Worm (Caenorhabditis elegans): ENCODE measurements around the gene F25B3.4.

F25B3.4 gene

DNA sequence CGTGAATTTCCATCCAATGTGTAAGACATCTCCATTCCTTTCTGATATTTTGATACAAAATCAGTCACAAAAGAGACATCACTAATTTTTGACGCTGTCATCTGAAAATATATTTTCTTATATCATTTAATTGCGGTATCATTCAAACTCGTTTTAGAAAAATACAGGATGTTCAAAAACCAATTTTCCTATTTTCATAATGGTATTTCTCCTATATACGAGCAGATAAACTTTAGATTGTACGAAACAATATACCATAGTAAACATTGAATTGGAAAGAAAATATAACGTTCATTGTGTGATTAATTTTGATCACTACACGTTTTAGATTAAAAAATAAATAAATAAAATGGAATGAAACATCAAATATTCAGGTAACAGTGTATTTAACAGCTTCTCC, 27.1 kb downstream of the F25B3.4 start, which contains the start of gene C50F4.16:
C50F4.16 (minus strand) TSS at position 101 of the 400 bp plus-strand sequence.
- no peak for TF ChIP-seq unc-62 (GFP tag; optimal IDR thresholded peaks at IDR 0.05)
- no peak for TF ChIP-seq nhr-25 (tag; optimal IDR thresholded peaks at IDR 0.05)
- TF ChIP-seq ama-1 (optimal IDR thresholded peaks at IDR 0.05), result no peak
- TF ChIP-seq egl-5 (tag; optimal IDR thresholded peaks at IDR 0.05), result no peak
- no peak for TF ChIP-seq mml-1 (tag; optimal IDR thresholded peaks at IDR 0.05)

DNA sequence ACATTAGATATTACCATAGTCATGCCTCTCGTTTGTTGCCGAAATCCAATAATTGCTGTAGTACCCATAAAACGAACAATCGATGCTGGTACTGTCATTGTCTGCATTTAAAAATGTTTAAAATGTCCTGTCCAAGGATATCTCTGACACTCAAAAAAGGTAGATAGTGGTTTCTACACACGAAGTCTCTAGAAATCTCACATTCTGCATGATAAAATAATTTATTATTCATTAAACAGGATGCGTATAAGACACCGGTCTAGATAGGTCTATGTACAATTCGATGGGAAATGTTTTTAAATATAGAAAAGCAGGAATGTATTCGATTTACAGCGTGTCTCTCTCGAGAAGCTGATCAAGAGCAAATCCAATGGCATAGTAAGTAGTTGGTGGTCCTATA, 29.0 kb downstream of the F25B3.4 start, which contains the start of gene C50F4.12:
C50F4.12 (minus strand) TSS at position 101 of the 400 bp plus-strand sequence.
- TF ChIP-seq nhr-67 (tag; optimal IDR thresholded peaks at IDR 0.05) (no peak), mml-1 (tag; optimal IDR thresholded peaks at IDR 0.05) (no peak), ztf-4 (tag; optimal IDR thresholded peaks at IDR 0.05) (no peak), nhr-43 (tag; optimal IDR thresholded peaks at IDR 0.05; ENCODE audit: poor library complexity, severe bottlenecking) (no peak), pqm-1 (tag; optimal IDR thresholded peaks at IDR 0.05) (no peak), lsy-12 (tag; optimal IDR thresholded peaks at IDR 0.05) (no peak), fkh-10 (GFP tag; optimal IDR thresholded peaks at IDR 0.05) (no peak), zag-1 (tag; optimal IDR thresholded peaks at IDR 0.05) (no peak)

DNA sequence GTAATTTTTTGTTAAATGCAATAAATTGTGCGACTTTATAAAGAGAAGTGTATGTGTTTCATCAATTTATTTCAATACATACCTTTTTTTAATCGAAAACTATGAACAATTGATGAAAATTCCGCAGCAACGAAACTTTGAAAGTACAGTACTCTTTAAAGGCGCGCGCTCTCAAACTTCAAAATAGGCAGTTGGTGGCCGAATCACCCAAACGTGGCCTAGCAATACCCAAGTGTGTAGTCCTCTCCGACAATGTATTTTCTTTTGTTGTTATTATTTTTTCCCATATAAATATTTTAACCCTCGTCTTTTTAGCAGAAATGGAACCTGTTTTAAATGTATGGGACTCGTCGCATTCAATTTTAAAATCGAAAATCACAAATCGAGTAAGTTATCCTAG, 32.1 kb downstream of the F25B3.4 start, which contains the start of gene C50F4.4:
C50F4.4 (plus strand) TSS at position 267 of the 400 bp plus-strand sequence.
- peak; percentile 28 for TF ChIP-seq lin-15B (tag; optimal IDR thresholded peaks at IDR 0.05)
- TF ChIP-seq elt-2 (tag; optimal IDR thresholded peaks at IDR 0.05), result peak; percentile 6
- no peak for TF ChIP-seq pqm-1 (tag; optimal IDR thresholded peaks at IDR 0.05)
- no peak for TF ChIP-seq ceh-28 (tag; optimal IDR thresholded peaks at IDR 0.05)
- peak; percentile 30 for TF ChIP-seq nhr-43 (tag; optimal IDR thresholded peaks at IDR 0.05; ENCODE audit: poor library complexity, severe bottlenecking)
- TF ChIP-seq snpc-4 (tag; optimal IDR thresholded peaks at IDR 0.05), result peak; percentile 49
- no peak for TF ChIP-seq pha-4 (tag; optimal IDR thresholded peaks at IDR 0.05)
- TF ChIP-seq egl-5 (tag; optimal IDR thresholded peaks at IDR 0.05), result no peak
- no peak for TF ChIP-seq unc-39 (tag; optimal IDR thresholded peaks at IDR 0.05)

DNA sequence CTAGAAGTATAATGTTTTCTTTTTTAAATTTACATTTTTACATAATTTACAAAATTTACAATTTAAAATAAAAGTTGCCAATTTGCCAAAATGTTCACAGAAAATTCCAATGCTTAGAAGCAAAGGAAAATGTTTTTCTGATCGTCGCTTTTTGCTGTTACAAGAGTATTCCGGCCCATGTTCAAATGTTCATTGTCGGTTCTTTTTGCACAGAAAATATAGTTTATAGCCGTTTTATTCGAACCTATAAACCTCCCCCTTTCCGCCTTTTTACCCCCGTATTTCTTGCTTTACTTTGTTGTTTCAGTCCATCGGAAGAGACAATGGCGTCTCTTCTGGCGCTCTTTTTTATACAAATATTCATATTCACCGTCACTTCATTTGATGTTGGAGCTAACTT, 34.0 kb downstream of the F25B3.4 start, which contains the start of gene tag-329:
tag-329 (plus strand) TSS at position 301 of the 400 bp plus-strand sequence.
- no peak for TF ChIP-seq fkh-10 (GFP tag; optimal IDR thresholded peaks at IDR 0.05)
- TF ChIP-seq ZK546.5 (tag; optimal IDR thresholded peaks at IDR 0.05), result no peak
- no peak for TF ChIP-seq ama-1 (optimal IDR thresholded peaks at IDR 0.05)
- no peak for TF ChIP-seq nhr-67 (tag; optimal IDR thresholded peaks at IDR 0.05)
- no peak for TF ChIP-seq nhr-25 (tag; optimal IDR thresholded peaks at IDR 0.05)
- TF ChIP-seq lin-39 (tag; optimal IDR thresholded peaks at IDR 0.05), result no peak
- no peak for TF ChIP-seq nhr-11 (tag; optimal IDR thresholded peaks at IDR 0.05)
- no peak for TF ChIP-seq sea-2 (GFP tag; optimal IDR thresholded peaks at IDR 0.05)
- TF ChIP-seq nhr-76 (tag; optimal IDR thresholded peaks at IDR 0.05), result no peak
- TF ChIP-seq R02D3.7 (tag; optimal IDR thresholded peaks at IDR 0.05), result no peak
- no peak for TF ChIP-seq pqm-1 (tag; optimal IDR thresholded peaks at IDR 0.05)
- no peak for TF ChIP-seq ztf-4 (tag; optimal IDR thresholded peaks at IDR 0.05)
- TF ChIP-seq pha-4 (tag; optimal IDR thresholded peaks at IDR 0.05), result no peak
- TF ChIP-seq lsy-12 (tag; optimal IDR thresholded peaks at IDR 0.05), result no peak
- TF ChIP-seq zag-1 (tag; optimal IDR thresholded peaks at IDR 0.05), result no peak
- no peak for TF ChIP-seq snpc-4 (tag; optimal IDR thresholded peaks at IDR 0.05)
- no peak for TF ChIP-seq fos-1 (tag; optimal IDR thresholded peaks at IDR 0.05)

DNA sequence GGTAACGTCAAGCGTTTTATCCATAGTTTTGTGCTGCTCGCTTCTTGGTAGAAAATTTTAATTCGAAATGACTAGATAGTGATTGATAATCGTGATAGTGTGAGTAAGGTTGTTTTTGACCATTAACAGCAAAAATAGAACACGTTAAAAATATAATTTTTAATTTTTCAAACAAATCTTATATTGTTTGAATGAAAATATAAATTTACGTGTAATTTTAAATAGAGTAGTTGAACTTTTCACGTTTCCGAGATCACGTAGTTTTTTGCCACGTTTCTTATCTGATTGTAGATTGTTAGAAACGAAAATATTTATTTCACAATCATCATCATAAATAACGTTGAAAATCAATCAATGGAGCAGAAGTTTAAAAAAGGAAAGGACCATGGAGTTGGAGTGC, 37.1 kb downstream of the F25B3.4 start, which contains the start of the genes C50F4.10 and pfk-1.2:
C50F4.10 (minus strand) TSS at position 101 of the 400 bp plus-strand sequence.
pfk-1.2 (plus strand) TSS at position 325 of the 400 bp plus-strand sequence.
- TF ChIP-seq nhr-237 (tag; optimal IDR thresholded peaks at IDR 0.05) (no peak), ceh-9 (tag; optimal IDR thresholded peaks at IDR 0.05) (no peak), egl-5 (tag; optimal IDR thresholded peaks at IDR 0.05) (no peak), ama-1 (optimal IDR thresholded peaks at IDR 0.05) (no peak), fkh-10 (GFP tag; optimal IDR thresholded peaks at IDR 0.05) (no peak), fos-1 (tag; optimal IDR thresholded peaks at IDR 0.05) (no peak), sea-2 (GFP tag; optimal IDR thresholded peaks at IDR 0.05) (no peak), ceh-82 (tag; optimal IDR thresholded peaks at IDR 0.05) (no peak), nhr-11 (tag; optimal IDR thresholded peaks at IDR 0.05) (no peak), lin-15B (tag; optimal IDR thresholded peaks at IDR 0.05) (no peak), lin-39 (tag; optimal IDR thresholded peaks at IDR 0.05) (no peak), nhr-12 (tag; optimal IDR thresholded peaks at IDR 0.05) (no peak), ztf-4 (tag; optimal IDR thresholded peaks at IDR 0.05) (no peak), ZK546.5 (tag; optimal IDR thresholded peaks at IDR 0.05) (no peak), unc-39 (tag; optimal IDR thresholded peaks at IDR 0.05) (no peak), ztf-11 (tag; optimal IDR thresholded peaks at IDR 0.05) (no peak), R02D3.7 (tag; optimal IDR thresholded peaks at IDR 0.05) (no peak), fkh-2 (tag; optimal IDR thresholded peaks at IDR 0.05) (no peak), unc-62 (GFP tag; optimal IDR thresholded peaks at IDR 0.05) (no peak)
